Worm (Caenorhabditis elegans): ENCODE measurements around the gene pes-9.

DNA sequence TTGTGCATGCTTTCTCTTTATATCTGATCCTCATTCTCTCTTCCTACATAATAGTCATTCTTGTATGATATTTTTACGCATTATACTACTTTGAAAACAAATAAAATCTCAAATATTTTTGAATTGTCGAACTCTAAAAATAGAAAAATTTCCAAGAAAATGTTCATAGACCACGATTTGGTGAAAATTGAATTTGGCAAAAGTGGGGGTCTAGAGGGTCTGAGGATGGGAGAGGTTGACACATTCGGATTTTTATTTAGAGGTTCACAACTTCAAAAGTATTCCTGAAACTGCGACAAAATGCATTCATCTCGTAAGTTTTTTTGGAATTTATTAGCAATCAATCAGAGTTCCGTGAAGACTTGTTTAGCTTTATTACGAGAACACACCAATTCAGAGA is 3.1 kb upstream of the pes-9 start, which contains the start of gene glb-22:
- no peak for TF ChIP-seq nhr-77 (tag; optimal IDR thresholded peaks at IDR 0.05)
- no peak for TF ChIP-seq elt-1 (tag; optimal IDR thresholded peaks at IDR 0.05)

Measured in whole organism, L2 larva.